Fruit fly (Drosophila melanogaster): ENCODE results near the gene CG13033.
A peak's percentile ranks its signal among the peaks of the same experiment; 100 is the strongest.

Gene CG13033

dm6 chr3L:16495235-16495634 lies 50.2 kb downstream of the CG13033 start:
- TF ChIP-seq CG4496 (GFP tag; IDR thresholded peaks at IDR 0.05) = no peak
- TF ChIP-seq fd96Ca (GFP tag; IDR thresholded peaks at IDR 0.05) = no peak
- no peak for TF ChIP-seq CG13204 (GFP tag; optimal IDR thresholded peaks at IDR 0.05)
- TF ChIP-seq CG9948 (tag; optimal IDR thresholded peaks at IDR 0.05) = no peak
- no peak for TF ChIP-seq Ets98B (GFP tag; IDR thresholded peaks at IDR 0.05)
- no peak; the same call in 1 of the 2 replicates for TF ChIP-seq CG32121 (GFP tag; IDR thresholded peaks at IDR 0.05)
- TF ChIP-seq CG10348 (GFP tag; IDR thresholded peaks at IDR 0.05) = no peak
- TF ChIP-seq CG17806 (tag; optimal IDR thresholded peaks at IDR 0.05) = no peak

dm6 chr3L:16494651-16495074 lies 50.8 kb downstream of the CG13033 start:
- TF ChIP-seq CG9948 (tag; optimal IDR thresholded peaks at IDR 0.05) (peak; percentile 25), CG4496 (GFP tag; IDR thresholded peaks at IDR 0.05) (peak; percentile 16; the same call in 1 of the 3 replicates), Pif1B (GFP tag; optimal IDR thresholded peaks at IDR 0.05) (peak; percentile 1), CG10348 (GFP tag; IDR thresholded peaks at IDR 0.05) (no peak), CG17806 (tag; optimal IDR thresholded peaks at IDR 0.05) (peak; percentile 19), CG14655 (GFP tag; optimal IDR thresholded peaks at IDR 0.05) (peak; percentile 48), CG13204 (GFP tag; optimal IDR thresholded peaks at IDR 0.05) (no peak), CG8159 (tag; optimal IDR thresholded peaks at IDR 0.05) (peak; percentile 38), CG8301 (tag; optimal IDR thresholded peaks at IDR 0.05) (peak; percentile 34), fd96Ca (GFP tag; IDR thresholded peaks at IDR 0.05) (no peak), CG15710 (tag; optimal IDR thresholded peaks at IDR 0.05) (peak; percentile 15)

All from whole organism, pupa.